Worm (Caenorhabditis elegans) whole organism, L4 larva: ENCODE data around the gene oac-54.

Experiments used
- F26F4.8 ChIP-seq: fragments of 200-800 bp; sonication (Bioruptor generic); conservative IDR thresholded peaks from 2 replicates; pipeline ENCODE4 v1.3.6; 2022; ENCODE audit warnings: missing genetic modification characterization, missing compliant biosample characterization
- F37D6.2 ChIP-seq: sonication (generic microtip); optimal IDR thresholded peaks from 2 replicates; lab custom pipeline; 2016; ENCODE audit warnings: mild to moderate bottlenecking, missing genetic modification characterization, missing compliant biosample characterization
- F44E2.7 ChIP-seq: fragments of 200-800 bp; sonication (Bioruptor generic); IDR thresholded peaks from 2 replicates; pipeline ENCODE4 v2.1.2; 2022; ENCODE audit warnings: missing genetic modification characterization, missing compliant biosample characterization
- F49E8.2 ChIP-seq: sonication (generic microtip); optimal IDR thresholded peaks from 2 replicates; lab custom pipeline; 2016; ENCODE audit warnings: missing compliant biosample characterization, mild to moderate bottlenecking, missing genetic modification characterization, borderline replicate concordance
- aha-1 ChIP-seq: fragments of 150-350 bp; peaks from one replicate; lab custom pipeline; 2014; ENCODE audit warnings: missing biosample characterization, missing genetic modification characterization
- aly-2 ChIP-seq: sonication (generic microtip); optimal IDR thresholded peaks from 2 replicates; lab custom pipeline; 2018; ENCODE audit warnings: missing biosample characterization, missing genetic modification characterization
- ama-1 ChIP-seq: fragments of 150-350 bp; optimal IDR thresholded peaks from 2 replicates; lab custom pipeline; 2014; ENCODE audit warnings: inconsistent platforms, mixed read lengths
- attf-4 ChIP-seq: sonication (generic microtip); optimal IDR thresholded peaks from 3 replicates; lab custom pipeline; 2017; ENCODE audit warnings: missing biosample characterization, missing genetic modification characterization
- ceh-20 ChIP-seq: fragments of 200-800 bp; sonication (Bioruptor generic); IDR thresholded peaks from 2 replicates; pipeline ENCODE4 v1.3.6; 2022; ENCODE audit warnings: missing genetic modification reagents, missing genetic modification characterization, missing compliant biosample characterization
- ces-1 ChIP-seq: fragments of 150-350 bp; sonication (generic microtip); optimal IDR thresholded peaks from 4 replicates; lab custom pipeline; 2014; ENCODE audit warnings: missing biosample characterization, missing genetic modification reagents, missing genetic modification characterization
- cey-2 ChIP-seq: sonication (generic microtip); optimal IDR thresholded peaks from 3 replicates; lab custom pipeline; 2017; ENCODE audit warnings: missing genetic modification characterization, mild to moderate bottlenecking, missing compliant biosample characterization, antibody characterized with exemption, borderline replicate concordance; ENCODE audit not compliant: insufficient read depth
- ctbp-1 ChIP-seq: fragments of 200-800 bp; sonication (Bioruptor generic); IDR thresholded peaks from 2 replicates; pipeline ENCODE4 v1.3.6; 2022; ENCODE audit warnings: missing genetic modification reagents, missing genetic modification characterization, missing compliant biosample characterization
- daf-8 ChIP-seq: fragments of 200-800 bp; sonication (Bioruptor generic); IDR thresholded peaks from 2 replicates; pipeline ENCODE4 v1.3.6; 2022; ENCODE audit warnings: missing genetic modification characterization, missing compliant biosample characterization
- duxl-1 ChIP-seq: sonication (generic microtip); optimal IDR thresholded peaks from 2 replicates; lab custom pipeline; 2016; ENCODE audit warnings: mild to moderate bottlenecking, missing genetic modification characterization, moderate library complexity, missing compliant biosample characterization; ENCODE audit not compliant: poor library complexity
- egl-27 ChIP-seq: sonication (generic microtip); optimal IDR thresholded peaks from 3 replicates; lab custom pipeline; 2017; ENCODE audit warnings: missing biosample characterization, missing genetic modification reagents, missing genetic modification characterization
- egl-43 ChIP-seq: fragments of 200-800 bp; sonication (Bioruptor generic); IDR thresholded peaks from 2 replicates; pipeline ENCODE4 v1.3.6; 2022; ENCODE audit warnings: missing genetic modification reagents, missing genetic modification characterization, missing compliant biosample characterization
- fos-1 ChIP-seq: fragments of 150-350 bp; optimal IDR thresholded peaks from 2 replicates; lab custom pipeline; 2014; ENCODE audit warnings: missing biosample characterization, missing genetic modification characterization
- gei-8 ChIP-seq: fragments of 200-800 bp; sonication (Bioruptor generic); optimal IDR thresholded peaks from 2 replicates; lab custom pipeline; 2018; ENCODE audit warnings: mild to moderate bottlenecking, missing genetic modification characterization, missing compliant biosample characterization
- hlh-30 ChIP-seq: sonication (generic microtip); optimal IDR thresholded peaks from 2 replicates; lab custom pipeline; 2017; ENCODE audit warnings: antibody characterized with exemption, mild to moderate bottlenecking, missing genetic modification characterization, missing compliant biosample characterization; ENCODE audit not compliant: insufficient read depth
- hmg-1.1 ChIP-seq: fragments of 200-800 bp; sonication (Bioruptor generic); IDR thresholded peaks from 2 replicates; pipeline ENCODE4 v1.3.6; 2022; ENCODE audit warnings: missing genetic modification reagents, missing genetic modification characterization, missing compliant biosample characterization
- lin-1 ChIP-seq: fragments of 200-800 bp; sonication (Bioruptor generic); IDR thresholded peaks from 2 replicates; pipeline ENCODE4 v1.3.6; 2022; ENCODE audit warnings: missing genetic modification reagents, missing genetic modification characterization, missing compliant biosample characterization
- lin-13 ChIP-seq: fragments of 150-350 bp; optimal IDR thresholded peaks from 2 replicates; lab custom pipeline; 2014; ENCODE audit warnings: missing biosample characterization, missing genetic modification reagents, missing genetic modification characterization
- lin-15B ChIP-seq: fragments of 150-350 bp; sonication (generic microtip); optimal IDR thresholded peaks from 3 replicates; lab custom pipeline; 2014; ENCODE audit warnings: missing biosample characterization, missing genetic modification characterization
- lin-29 ChIP-seq: fragments of 200-800 bp; sonication (Bioruptor generic); IDR thresholded peaks from 2 replicates; pipeline ENCODE4 v1.3.6; 2022; ENCODE audit warnings: missing genetic modification reagents, missing genetic modification characterization, missing compliant biosample characterization
- lir-3 ChIP-seq: sonication (generic microtip); optimal IDR thresholded peaks from 2 replicates; lab custom pipeline; 2016; ENCODE audit warnings: mild to moderate bottlenecking, missing genetic modification characterization, missing compliant biosample characterization
- lsy-2 ChIP-seq, 2 experiments: fragments of 150-350 bp in 1 of 2; sonication (generic microtip) in 1 of 2; optimal IDR thresholded peaks; 2 replicates each; lab custom pipeline; 2014 to 2017; ENCODE audit warnings: missing biosample characterization in 2 of 2, missing genetic modification characterization in 2 of 2
- madf-9 ChIP-seq: fragments of 200-800 bp; sonication (Bioruptor generic); conservative IDR thresholded peaks from 2 replicates; pipeline ENCODE4 v1.3.6; 2022; ENCODE audit warnings: missing genetic modification reagents, missing genetic modification characterization, missing compliant biosample characterization
- mdl-1 ChIP-seq, 2 experiments: fragments of 150-350 bp in 1 of 2; sonication (generic microtip) in 1 of 2; optimal IDR thresholded peaks; 2 replicates each; lab custom pipeline; 2014 to 2017; ENCODE audit warnings: missing biosample characterization in 2 of 2, missing genetic modification characterization in 2 of 2
- mdt-29 ChIP-seq: fragments of 200-800 bp; sonication (Bioruptor generic); IDR thresholded peaks from 2 replicates; pipeline ENCODE4 v1.3.6; 2022; ENCODE audit warnings: missing genetic modification reagents, missing genetic modification characterization, missing compliant biosample characterization
- mep-1 ChIP-seq: fragments of 150-350 bp; sonication (generic microtip); optimal IDR thresholded peaks from 3 replicates; lab custom pipeline; 2014; ENCODE audit warnings: missing biosample characterization, missing genetic modification characterization
- mxl-2 ChIP-seq: fragments of 200-800 bp; sonication (Bioruptor generic); conservative IDR thresholded peaks from 2 replicates; pipeline ENCODE4 v1.3.6; 2022; ENCODE audit warnings: missing genetic modification reagents, missing genetic modification characterization, missing compliant biosample characterization
- mxl-3 ChIP-seq: fragments of 200-800 bp; sonication (Bioruptor generic); optimal IDR thresholded peaks from 2 replicates; lab custom pipeline; 2018; ENCODE audit warnings: mild to moderate bottlenecking, missing genetic modification characterization, missing compliant biosample characterization
- nhr-28 ChIP-seq: fragments of 150-350 bp; optimal IDR thresholded peaks from 2 replicates; lab custom pipeline; 2014; ENCODE audit warnings: missing biosample characterization, missing genetic modification characterization
- nhr-48 ChIP-seq: sonication (generic microtip); optimal IDR thresholded peaks from 2 replicates; lab custom pipeline; 2016; ENCODE audit warnings: mild to moderate bottlenecking, missing genetic modification characterization, missing compliant biosample characterization
- nhr-6 ChIP-seq: fragments of 150-350 bp; optimal IDR thresholded peaks from 2 replicates; lab custom pipeline; 2014; ENCODE audit warnings: missing biosample characterization, missing genetic modification characterization
- nhr-76 ChIP-seq: fragments of 150-350 bp; optimal IDR thresholded peaks from 2 replicates; lab custom pipeline; 2014; ENCODE audit warnings: missing biosample characterization, missing genetic modification characterization
- php-3 ChIP-seq: fragments of 200-800 bp; sonication (Bioruptor generic); IDR thresholded peaks from 2 replicates; pipeline ENCODE4 v1.3.6; 2022; ENCODE audit warnings: missing genetic modification reagents, missing genetic modification characterization, missing compliant biosample characterization
- pqm-1 ChIP-seq: sonication (generic microtip); optimal IDR thresholded peaks from 2 replicates; lab custom pipeline; 2017; ENCODE audit warnings: missing biosample characterization, missing genetic modification characterization
- rbr-2 ChIP-seq: sonication (generic microtip); optimal IDR thresholded peaks from 2 replicates; lab custom pipeline; 2016; ENCODE audit warnings: missing genotype, missing genetic modification characterization, missing compliant biosample characterization
- sdz-12 ChIP-seq: fragments of 200-800 bp; sonication (Bioruptor generic); optimal IDR thresholded peaks from 2 replicates; lab custom pipeline; 2018; ENCODE audit warnings: mild to moderate bottlenecking, missing genetic modification characterization, missing compliant biosample characterization
- set-16 ChIP-seq: fragments of 200-800 bp; sonication (Bioruptor generic); IDR thresholded peaks from 2 replicates; pipeline ENCODE4 v1.3.6; 2022; ENCODE audit warnings: missing genetic modification reagents, missing genetic modification characterization, missing compliant biosample characterization
- skn-1 ChIP-seq: fragments of 150-350 bp; optimal IDR thresholded peaks from 2 replicates; lab custom pipeline; 2014; ENCODE audit warnings: missing biosample characterization, missing genetic modification characterization
- snpc-1.2 ChIP-seq: fragments of 200-800 bp; sonication (Bioruptor generic); IDR thresholded peaks from 2 replicates; pipeline ENCODE4 v1.3.6; 2022; ENCODE audit warnings: missing genetic modification reagents, missing genetic modification characterization, missing compliant biosample characterization
- snpc-4 ChIP-seq: fragments of 150-350 bp; optimal IDR thresholded peaks from 2 replicates; lab custom pipeline; 2014; ENCODE audit warnings: missing biosample characterization, missing genetic modification characterization
- spr-1 ChIP-seq: sonication (generic microtip); optimal IDR thresholded peaks from 2 replicates; lab custom pipeline; 2016; ENCODE audit warnings: mild to moderate bottlenecking, missing genetic modification characterization, missing compliant biosample characterization
- tag-97 ChIP-seq: fragments of 200-800 bp; sonication (Bioruptor generic); IDR thresholded peaks from 2 replicates; pipeline ENCODE4 v1.3.6; 2022; ENCODE audit warnings: missing genetic modification characterization, missing compliant biosample characterization
- unc-130 ChIP-seq: sonication (generic microtip); optimal IDR thresholded peaks from 2 replicates; lab custom pipeline; 2016; ENCODE audit warnings: missing genetic modification reagents, missing genetic modification characterization, missing compliant biosample characterization
- unc-39 ChIP-seq: sonication (generic microtip); optimal IDR thresholded peaks from 2 replicates; lab custom pipeline; 2017; ENCODE audit warnings: missing biosample characterization, missing genetic modification characterization
- zag-1 ChIP-seq: fragments of 150-350 bp; optimal IDR thresholded peaks from 2 replicates; lab custom pipeline; 2014; ENCODE audit warnings: missing biosample characterization, missing genetic modification characterization
- zfp-2 ChIP-seq: sonication (generic microtip); optimal IDR thresholded peaks from 2 replicates; lab custom pipeline; 2016; ENCODE audit warnings: mild to moderate bottlenecking, missing genetic modification characterization, missing compliant biosample characterization
- zip-2 ChIP-seq: fragments of 150-350 bp; optimal IDR thresholded peaks from 2 replicates; lab custom pipeline; 2014; ENCODE audit warnings: missing biosample characterization, missing genetic modification characterization
- ztf-11 ChIP-seq: fragments of 150-350 bp; optimal IDR thresholded peaks from 2 replicates; lab custom pipeline; 2014; ENCODE audit warnings: missing biosample characterization, missing genetic modification characterization
- ztf-7 ChIP-seq: fragments of 150-350 bp; optimal IDR thresholded peaks from 2 replicates; lab custom pipeline; 2014; ENCODE audit warnings: missing biosample characterization, missing genetic modification characterization

The oac-54 gene

DNA sequence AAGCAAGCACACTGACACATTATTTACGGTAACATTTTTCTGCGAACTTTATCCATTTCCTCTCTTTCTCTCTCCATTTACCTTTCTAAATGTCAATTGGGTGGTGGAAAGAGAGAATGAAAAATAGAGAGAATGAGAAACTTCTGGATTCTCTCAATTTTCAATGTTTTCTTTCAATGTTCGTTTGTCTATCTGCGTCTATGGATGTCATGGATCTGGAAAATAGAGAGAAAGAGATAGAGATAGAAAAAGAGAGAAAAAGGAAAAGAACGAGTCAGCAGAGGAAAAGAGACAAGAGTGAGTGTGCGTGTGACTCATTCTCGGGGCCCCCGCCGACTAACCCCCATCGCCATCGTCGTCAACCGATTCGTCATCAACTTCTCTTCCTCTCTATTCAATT is 45.1 kb upstream of the oac-54 start, which contains the start of gene jun-1 (continued):
- peak; percentile 70 to 89 for TF ChIP-seq lsy-2 (tag; optimal IDR thresholded peaks at IDR 0.05; lab: Kevin White, UChicago)
- TF ChIP-seq nhr-28 (tag; lab: Kevin White, UChicago) = peak; percentile 89
- TF ChIP-seq ztf-11 (tag; lab: Kevin White, UChicago) = no peak
- TF ChIP-seq gei-8 = no peak
- TF ChIP-seq zfp-2 (tag; lab: Kevin White, UChicago) = no peak
- no peak for TF ChIP-seq lin-29 (GFP tag; lab: Robert Waterston, UW)
- no peak for TF ChIP-seq aha-1 (tag; lab: Kevin White, UChicago)
- no peak for TF ChIP-seq egl-43 (GFP tag; lab: Robert Waterston, UW)
- TF ChIP-seq nhr-48 (tag; lab: Kevin White, UChicago) = peak; percentile 73
- TF ChIP-seq lin-15B (tag; lab: Kevin White, UChicago) = no peak
- TF ChIP-seq set-16 (GFP tag; lab: Robert Waterston, UW) = peak; percentile 41
- TF ChIP-seq hmg-1.1 (GFP tag; lab: Robert Waterston, UW) = peak; percentile 67; the same call in 1 of the 2 replicates
- peak; percentile 56 for TF ChIP-seq mxl-3 (GFP tag; lab: Kevin White, UChicago)
- no peak for TF ChIP-seq pqm-1
- no peak for TF ChIP-seq ztf-7 (tag; lab: Kevin White, UChicago)
- no peak for TF ChIP-seq attf-4
- no peak for TF ChIP-seq unc-130 (GFP tag; lab: Kevin White, UChicago)
- TF ChIP-seq mep-1 (tag; lab: Kevin White, UChicago) = peak; percentile 93
- no peak for TF ChIP-seq F44E2.7
- TF ChIP-seq mdl-1 (tag; optimal IDR thresholded peaks at IDR 0.05; lab: Kevin White, UChicago) = peak in 1 of 2 experiments; percentile 72
- peak; percentile 17 for TF ChIP-seq zip-2 (tag; lab: Kevin White, UChicago)
- no peak for TF ChIP-seq F49E8.2 (tag; lab: Kevin White, UChicago)
- TF ChIP-seq aly-2 (tag; lab: Kevin White, UChicago) = no peak
- no peak for TF ChIP-seq F26F4.8 (GFP tag; lab: Robert Waterston, UW)
- TF ChIP-seq tag-97 (GFP tag; lab: Robert Waterston, UW) = no peak
- TF ChIP-seq ces-1 = no peak
- TF ChIP-seq fos-1 (tag; lab: Kevin White, UChicago) = no peak
- no peak for TF ChIP-seq snpc-1.2 (GFP tag; lab: Robert Waterston, UW)
- TF ChIP-seq ama-1 = no peak
- TF ChIP-seq ctbp-1 (GFP tag; lab: Robert Waterston, UW) = peak; percentile 39
- TF ChIP-seq lin-13 (GFP tag; lab: Kevin White, UChicago) = no peak
- no peak for TF ChIP-seq nhr-76 (tag; lab: Kevin White, UChicago)
- TF ChIP-seq lin-1 (GFP tag; lab: Robert Waterston, UW) = no peak
- no peak for TF ChIP-seq unc-39 (tag; lab: Kevin White, UChicago)
- TF ChIP-seq rbr-2 (tag; lab: Kevin White, UChicago) = peak; percentile 83
- no peak for TF ChIP-seq mxl-2 (GFP tag; lab: Robert Waterston, UW)
- TF ChIP-seq mdt-29 (GFP tag; lab: Robert Waterston, UW) = 0 out of 2 replicates have a peak, but pooled peaks have one; percentile 40
- TF ChIP-seq snpc-4 = no peak
- TF ChIP-seq php-3 = no peak
- TF ChIP-seq ceh-20 (GFP tag; lab: Robert Waterston, UW) = 0 out of 2 replicates have a peak, but pooled peaks have one; percentile 35
- no peak for TF ChIP-seq daf-8 (GFP tag; lab: Robert Waterston, UW)
- peak; percentile 51 for TF ChIP-seq spr-1
- no peak for TF ChIP-seq zag-1 (tag; lab: Kevin White, UChicago)
- TF ChIP-seq duxl-1 (tag; lab: Kevin White, UChicago) = no peak
- peak; percentile 92 for TF ChIP-seq nhr-6 (tag; lab: Kevin White, UChicago)
- TF ChIP-seq F37D6.2 (tag; lab: Kevin White, UChicago) = peak; percentile 38
- TF ChIP-seq lir-3 = no peak
- no peak for TF ChIP-seq madf-9 (GFP tag; lab: Robert Waterston, UW)
- TF ChIP-seq cey-2 (tag; lab: Kevin White, UChicago) = peak; percentile 44
- TF ChIP-seq skn-1 = no peak
- peak; percentile 95 for TF ChIP-seq hlh-30 (tag; lab: Kevin White, UChicago)
- no peak for TF ChIP-seq egl-27
- TF ChIP-seq sdz-12 (GFP tag; lab: Kevin White, UChicago) = no peak
